Fruit fly (Drosophila melanogaster) whole organism, embryonic: ENCODE results near the gene CG10804.

Experiments
- CG10209 ChIP-seq: fragments of 200-800 bp; sonication (Bioruptor generic); optimal IDR thresholded peaks from 3 replicates; lab custom pipeline; 2017; ENCODE audit warnings: missing biosample characterization, mild to moderate bottlenecking, missing genetic modification characterization, missing genetic modification reagents
- CG10565 ChIP-seq: fragments of 200-800 bp; sonication (Bioruptor generic); optimal IDR thresholded peaks from 3 replicates; lab custom pipeline; 2016; ENCODE audit warnings: missing biosample characterization, mild to moderate bottlenecking, missing genetic modification characterization
- CG10959 ChIP-seq: fragments of 200-800 bp; sonication (Bioruptor generic); IDR thresholded peaks from 2 replicates; pipeline ENCODE4 v1.3.6; 2022; ENCODE audit warnings: missing biosample characterization, missing genetic modification characterization
- CG11398 ChIP-seq: fragments of 200-800 bp; sonication (Bioruptor generic); optimal IDR thresholded peaks from 2 replicates; lab custom pipeline; 2016; ENCODE audit warnings: missing biosample characterization, missing genetic modification characterization
- CG11723 ChIP-seq: fragments of 200-800 bp; sonication (Bioruptor generic); optimal IDR thresholded peaks from 2 replicates; lab custom pipeline; 2017; ENCODE audit warnings: missing biosample characterization, mild to moderate bottlenecking, missing genetic modification characterization
- CG15011 ChIP-seq: fragments of 200-800 bp; sonication (Bioruptor generic); optimal IDR thresholded peaks from 3 replicates; lab custom pipeline; 2018; ENCODE audit warnings: missing biosample characterization, mild to moderate bottlenecking, missing genetic modification characterization
- CG15601 ChIP-seq: fragments of 200-800 bp; sonication (Bioruptor generic); optimal IDR thresholded peaks from 3 replicates; lab custom pipeline; 2019; ENCODE audit warnings: missing biosample characterization, mild to moderate bottlenecking, missing genetic modification characterization, moderate library complexity
- CG1602 ChIP-seq: fragments of 200-800 bp; sonication (Bioruptor generic); optimal IDR thresholded peaks from 3 replicates; lab custom pipeline; 2016; ENCODE audit warnings: missing biosample characterization, missing genetic modification characterization
- CG1792 ChIP-seq: fragments of 200-800 bp; sonication (Bioruptor generic); optimal IDR thresholded peaks from 2 replicates; lab custom pipeline; 2016; ENCODE audit warnings: missing biosample characterization, missing genetic modification characterization
- CG18599 ChIP-seq: fragments of 200-800 bp; sonication (Bioruptor generic); optimal IDR thresholded peaks from 3 replicates; lab custom pipeline; 2017; ENCODE audit warnings: missing biosample characterization, missing genetic modification characterization, mild to moderate bottlenecking, moderate library complexity, missing genetic modification reagents
- CG3065 ChIP-seq: fragments of 200-800 bp; sonication (Bioruptor generic); optimal IDR thresholded peaks from 2 replicates; lab custom pipeline; 2016; ENCODE audit warnings: missing biosample characterization, missing genetic modification characterization
- CG31224 ChIP-seq: fragments of 200-800 bp; sonication (Bioruptor generic); IDR thresholded peaks from 2 replicates; pipeline ENCODE4 v1.3.6; 2022; ENCODE audit warnings: missing biosample characterization, missing genetic modification characterization
- CG3163 ChIP-seq: fragments of 200-800 bp; sonication (Bioruptor generic); optimal IDR thresholded peaks from 3 replicates; lab custom pipeline; 2016; ENCODE audit warnings: missing biosample characterization, missing genetic modification characterization
- CG33557 ChIP-seq: fragments of 200-800 bp; sonication (Bioruptor generic); optimal IDR thresholded peaks from 2 replicates; lab custom pipeline; 2019; ENCODE audit warnings: missing biosample characterization, mild to moderate bottlenecking, missing genetic modification characterization, moderate library complexity
- CG4820 ChIP-seq: fragments of 200-800 bp; sonication (Bioruptor generic); optimal IDR thresholded peaks from 3 replicates; lab custom pipeline; 2016; ENCODE audit warnings: missing biosample characterization, missing genetic modification characterization
- CG6254 ChIP-seq: fragments of 200-800 bp; sonication (Bioruptor generic); optimal IDR thresholded peaks from 3 replicates; lab custom pipeline; 2017; ENCODE audit warnings: mild to moderate bottlenecking, missing biosample characterization, missing genetic modification reagents, missing genetic modification characterization
- CG6683 ChIP-seq: fragments of 200-800 bp; sonication (Bioruptor generic); optimal IDR thresholded peaks from 2 replicates; lab custom pipeline; 2017; ENCODE audit warnings: missing biosample characterization, mild to moderate bottlenecking, missing genetic modification characterization, missing genetic modification reagents
- CG7271 ChIP-seq: fragments of 200-800 bp; sonication (Bioruptor generic); optimal IDR thresholded peaks from 2 replicates; lab custom pipeline; 2018; ENCODE audit warnings: missing biosample characterization, mild to moderate bottlenecking, missing genetic modification characterization, moderate library complexity
- CG7963 ChIP-seq: fragments of 200-800 bp; sonication (Bioruptor generic); IDR thresholded peaks from 3 replicates; pipeline ENCODE4 v1.3.6; 2022; ENCODE audit warnings: missing biosample characterization, missing genetic modification characterization; ENCODE audit not compliant: partially characterized antibody
- CG7987 ChIP-seq: fragments of 200-800 bp; sonication (Bioruptor generic); optimal IDR thresholded peaks from 2 replicates; lab custom pipeline; 2018; ENCODE audit warnings: missing biosample characterization, mild to moderate bottlenecking, missing genetic modification characterization, moderate library complexity
- CG8359 ChIP-seq: fragments of 200-800 bp; sonication (Bioruptor generic); optimal IDR thresholded peaks from 2 replicates; lab custom pipeline; 2017; ENCODE audit warnings: missing biosample characterization, mild to moderate bottlenecking, missing genetic modification characterization, borderline replicate concordance
- CG9215 ChIP-seq: fragments of 200-800 bp; sonication (Bioruptor generic); IDR thresholded peaks from 2 replicates; pipeline ENCODE4 v1.3.6; 2022; ENCODE audit warnings: missing biosample characterization, missing genetic modification characterization
- CG9876 ChIP-seq: fragments of 200-800 bp; sonication (Bioruptor generic); optimal IDR thresholded peaks from 2 replicates; lab custom pipeline; 2016; ENCODE audit warnings: missing biosample characterization, missing genetic modification characterization
- CrebB ChIP-seq: fragments of 200-800 bp; sonication (Bioruptor generic); optimal IDR thresholded peaks from 3 replicates; lab custom pipeline; 2018; ENCODE audit warnings: missing biosample characterization, mild to moderate bottlenecking, missing genetic modification characterization
- D19B ChIP-seq: fragments of 200-800 bp; sonication (Bioruptor generic); optimal IDR thresholded peaks from 2 replicates; lab custom pipeline; 2017; ENCODE audit warnings: missing biosample characterization, mild to moderate bottlenecking, missing genetic modification characterization
- E2f1 ChIP-seq: fragments of 200-800 bp; sonication (Bioruptor generic); IDR thresholded peaks from 2 replicates; pipeline ENCODE4 v1.3.6; 2022; ENCODE audit warnings: missing biosample characterization, missing genetic modification characterization
- GATAe ChIP-seq: fragments of 200-800 bp; sonication (Bioruptor generic); conservative IDR thresholded peaks from 2 replicates; pipeline ENCODE4 v1.3.6; 2022; ENCODE audit warnings: missing biosample characterization, missing genetic modification characterization
- Gsc ChIP-seq: fragments of 200-800 bp; sonication (Bioruptor generic); IDR thresholded peaks from 2 replicates; pipeline ENCODE4 v1.3.6; 2022; ENCODE audit warnings: missing biosample characterization, missing genetic modification characterization
- H2.0 ChIP-seq: fragments of 200-800 bp; sonication (Bioruptor generic); IDR thresholded peaks from 2 replicates; pipeline ENCODE4 v1.3.6; 2022; ENCODE audit warnings: missing biosample characterization, missing genetic modification characterization
- HLH3B ChIP-seq: fragments of 200-800 bp; sonication (Bioruptor generic); IDR thresholded peaks from 2 replicates; pipeline ENCODE4 v1.3.6; 2022; ENCODE audit warnings: missing biosample characterization, missing genetic modification characterization
- Lpt ChIP-seq: fragments of >200 bp; optimal IDR thresholded peaks from 2 replicates; lab custom pipeline; 2018; ENCODE audit warnings: missing biosample characterization, missing genetic modification characterization
- Mes4 ChIP-seq: fragments of 200-800 bp; sonication (Bioruptor generic); optimal IDR thresholded peaks from 2 replicates; lab custom pipeline; 2016; ENCODE audit warnings: missing biosample characterization, missing genetic modification characterization
- NK7.1 ChIP-seq: fragments of 200-800 bp; sonication (Bioruptor generic); optimal IDR thresholded peaks from 3 replicates; lab custom pipeline; 2016; ENCODE audit warnings: missing biosample characterization, missing genetic modification characterization
- Ravus ChIP-seq: fragments of 200-800 bp; sonication (Bioruptor generic); IDR thresholded peaks from 2 replicates; pipeline ENCODE4 v1.3.6; 2022; ENCODE audit warnings: missing biosample characterization, missing genetic modification characterization
- Rx ChIP-seq: fragments of 200-800 bp; sonication (Bioruptor generic); IDR thresholded peaks from 2 replicates; pipeline ENCODE4 v1.3.6; 2022; ENCODE audit warnings: missing biosample characterization, missing genetic modification characterization
- abd-A ChIP-seq: fragments of 200-800 bp; sonication (Bioruptor generic); optimal IDR thresholded peaks from 3 replicates; lab custom pipeline; 2019; ENCODE audit warnings: missing biosample characterization, mild to moderate bottlenecking, missing genetic modification characterization, moderate library complexity
- bsh ChIP-seq, 2 experiments: fragments of 200-800 bp; sonication (Bioruptor generic); optimal IDR thresholded peaks; 2 replicates each; lab custom pipeline; 2017 to 2018; ENCODE audit warnings: mild to moderate bottlenecking in 2 of 2, missing biosample characterization in 2 of 2, missing genetic modification characterization in 2 of 2, moderate library complexity in 1 of 2
- caup ChIP-seq: fragments of 200-800 bp; sonication (Bioruptor generic); optimal IDR thresholded peaks from 3 replicates; lab custom pipeline; 2017; ENCODE audit warnings: missing biosample characterization, mild to moderate bottlenecking, missing genetic modification characterization, moderate library complexity; ENCODE audit not compliant: severe bottlenecking
- crp ChIP-seq, 2 experiments: fragments of 200-800 bp; sonication (Bioruptor generic); optimal IDR thresholded peaks; 2 replicates in 1 of 2; 3 replicates in 1 of 2; lab custom pipeline; 2017; ENCODE audit warnings: missing biosample characterization in 2 of 2, missing genetic modification characterization in 2 of 2, mild to moderate bottlenecking in 1 of 2, moderate library complexity in 1 of 2
- hb ChIP-seq: fragments of 200-800 bp; sonication (Bioruptor generic); IDR thresholded peaks from 3 replicates; pipeline ENCODE4 v1.3.6; 2022; ENCODE audit warnings: missing biosample characterization, missing genetic modification characterization; ENCODE audit not compliant: partially characterized antibody
- insv ChIP-seq, 2 experiments: fragments of 200-800 bp; sonication (Bioruptor generic); optimal IDR thresholded peaks; 3 replicates each; lab custom pipeline; 2016 to 2018; ENCODE audit warnings: missing biosample characterization in 2 of 2, missing genetic modification characterization in 2 of 2
- org-1 ChIP-seq: fragments of 200-800 bp; sonication (Bioruptor generic); optimal IDR thresholded peaks from 2 replicates; lab custom pipeline; 2017; ENCODE audit warnings: missing biosample characterization, missing genetic modification characterization
- pita ChIP-seq: fragments of 200-800 bp; sonication (Bioruptor generic); optimal IDR thresholded peaks from 2 replicates; lab custom pipeline; 2017; ENCODE audit warnings: missing biosample characterization, mild to moderate bottlenecking, missing genetic modification characterization
- sd ChIP-seq: fragments of 200-800 bp; sonication (Bioruptor generic); optimal IDR thresholded peaks from 3 replicates; lab custom pipeline; 2018; ENCODE audit warnings: missing biosample characterization, mild to moderate bottlenecking, missing genetic modification characterization, moderate library complexity
- shn ChIP-seq: fragments of 200-800 bp; sonication (Bioruptor generic); optimal IDR thresholded peaks from 3 replicates; lab custom pipeline; 2016; ENCODE audit warnings: missing biosample characterization, missing genetic modification characterization
- sima ChIP-seq: fragments of 200-800 bp; sonication (Bioruptor generic); optimal IDR thresholded peaks from 2 replicates; lab custom pipeline; 2016; ENCODE audit warnings: missing biosample characterization, missing genetic modification characterization
- ttk ChIP-seq: fragments of 200-800 bp; sonication (Bioruptor generic); IDR thresholded peaks from 2 replicates; pipeline ENCODE4 v2.1.2; 2022; ENCODE audit warnings: missing biosample characterization, missing genetic modification characterization
- tup ChIP-seq: fragments of 200-800 bp; sonication (Bioruptor generic); optimal IDR thresholded peaks from 2 replicates; lab custom pipeline; 2016; ENCODE audit warnings: missing biosample characterization, mild to moderate bottlenecking, missing genetic modification characterization, moderate library complexity
- tx ChIP-seq: fragments of 200-800 bp; sonication (Bioruptor generic); optimal IDR thresholded peaks from 2 replicates; lab custom pipeline; 2016; ENCODE audit warnings: missing biosample characterization, missing genetic modification characterization
- zfh1 ChIP-seq: fragments of 200-800 bp; sonication (Bioruptor generic); IDR thresholded peaks from 3 replicates; pipeline ENCODE4 v1.3.6; 2022; ENCODE audit warnings: missing biosample characterization, missing genetic modification characterization

Gene CG10804

dm6 chrX:3432928-3433327 is 49.2 kb downstream of the CG10804 start (continued):
- TF ChIP-seq CG4820, result peak; percentile 7
- no peak for TF ChIP-seq CG3163 (GFP tag; lab: Kevin White, UChicago)
- TF ChIP-seq org-1 (GFP tag; lab: Kevin White, UChicago), result no peak
- TF ChIP-seq CG6254, result no peak
- no peak for TF ChIP-seq CG33557 (GFP tag; lab: Kevin White, UChicago)
- no peak for TF ChIP-seq CG1792
- peak; percentile 25 for TF ChIP-seq tx (GFP tag; lab: Kevin White, UChicago)
- TF ChIP-seq abd-A, result no peak
- TF ChIP-seq tup (GFP tag; lab: Kevin White, UChicago), result no peak
- peak; percentile 65 for TF ChIP-seq H2.0 (GFP tag; lab: Robert Waterston, UW)
- TF ChIP-seq crp (GFP tag; optimal IDR thresholded peaks at IDR 0.05; lab: Kevin White, UChicago), result no peak
- TF ChIP-seq hb, result no peak
- TF ChIP-seq CG18599 (GFP tag; lab: Kevin White, UChicago), result peak; percentile 17
- TF ChIP-seq CrebB, result no peak
- peak; percentile 24 for TF ChIP-seq CG10209 (GFP tag; lab: Kevin White, UChicago)
- TF ChIP-seq CG15011 (GFP tag; lab: Kevin White, UChicago), result no peak
- TF ChIP-seq CG11723, result no peak
- TF ChIP-seq ttk, result 0 out of 2 replicates have a peak, but pooled peaks have one; percentile 16
- no peak for TF ChIP-seq GATAe (GFP tag; lab: Robert Waterston, UW)
- no peak for TF ChIP-seq insv (GFP tag; optimal IDR thresholded peaks at IDR 0.05; lab: Kevin White, UChicago)
- TF ChIP-seq CG7271, result no peak
- TF ChIP-seq CG10565 (GFP tag; lab: Kevin White, UChicago), result no peak
- peak; percentile 30 for TF ChIP-seq CG9876 (GFP tag; lab: Kevin White, UChicago)
- TF ChIP-seq Lpt (GFP tag; lab: Kevin White, UChicago), result no peak
- TF ChIP-seq bsh (GFP tag; optimal IDR thresholded peaks at IDR 0.05; lab: Kevin White, UChicago), result peak in 1 of 2 experiments; percentile 19
- TF ChIP-seq CG1602 (GFP tag; lab: Kevin White, UChicago), result no peak
- 0 out of 2 replicates have a peak, but pooled peaks have one; percentile 14 for TF ChIP-seq CG31224 (GFP tag; lab: Robert Waterston, UW)
- TF ChIP-seq caup (GFP tag; lab: Kevin White, UChicago), result no peak
- peak; percentile 33; the same call in 1 of the 2 replicates for TF ChIP-seq E2f1
- TF ChIP-seq CG11398 (GFP tag; lab: Kevin White, UChicago), result no peak
- no peak for TF ChIP-seq CG6683
- TF ChIP-seq CG3065 (GFP tag; lab: Kevin White, UChicago), result no peak
- no peak for TF ChIP-seq Gsc
- no peak for TF ChIP-seq pita (GFP tag; lab: Kevin White, UChicago)
- no peak for TF ChIP-seq sima (GFP tag; lab: Kevin White, UChicago)
- no peak for TF ChIP-seq D19B (GFP tag; lab: Kevin White, UChicago)
- TF ChIP-seq sd, result no peak
- no peak for TF ChIP-seq CG9215
- TF ChIP-seq CG7963, result no peak
- peak; percentile 51 for TF ChIP-seq Rx
- TF ChIP-seq CG10959, result no peak
- peak; percentile 49 for TF ChIP-seq shn (GFP tag; lab: Kevin White, UChicago)
- TF ChIP-seq NK7.1 (GFP tag; lab: Kevin White, UChicago), result no peak
- TF ChIP-seq CG8359 (GFP tag; lab: Kevin White, UChicago), result no peak
- TF ChIP-seq Mes4 (GFP tag; lab: Kevin White, UChicago), result no peak
- no peak for TF ChIP-seq CG7987
- no peak for TF ChIP-seq Ravus
- TF ChIP-seq zfh1 (GFP tag; lab: Robert Waterston, UW), result no peak
- TF ChIP-seq HLH3B (GFP tag; lab: Robert Waterston, UW), result peak; percentile 52; the same call in 1 of the 2 replicates
- no peak for TF ChIP-seq CG15601 (tag; lab: Kevin White, UChicago)
